Worm (Caenorhabditis elegans): ENCODE results near the gene T05E12.6.

ce11 chrV:17089342-17089741, at the start of gene T05E12.6:
- TF ChIP-seq hnd-1 (tag; optimal IDR thresholded peaks at IDR 0.05) (no peak), flt-1 (GFP tag; IDR thresholded peaks at IDR 0.05) (no peak), B0310.2 (tag; optimal IDR thresholded peaks at IDR 0.05) (no peak), tbx-37 (GFP tag; conservative IDR thresholded peaks at IDR 0.05) (no peak), sea-1 (GFP tag; conservative IDR thresholded peaks at IDR 0.05) (no peak), tbx-11 (GFP tag; IDR thresholded peaks at IDR 0.05) (no peak), ets-7 (tag; optimal IDR thresholded peaks at IDR 0.05) (no peak), ama-1 (optimal IDR thresholded peaks at IDR 0.05) (no peak), ceh-13 (GFP tag; optimal IDR thresholded peaks at IDR 0.05) (no peak)

Measured in whole organism, early embryonic.